Worm (Caenorhabditis elegans): ENCODE measurements around the gene F29A7.6.

- no peak for TF ChIP-seq ekl-4 (GFP tag; IDR thresholded peaks at IDR 0.05)
- TF ChIP-seq unc-130 (GFP tag; optimal IDR thresholded peaks at IDR 0.05) = peak; percentile 35
- TF ChIP-seq nhr-90 (tag; optimal IDR thresholded peaks at IDR 0.05) = no peak
These were observed at the start of gene F29A7.6 for ce11 chrII:2752536-2752935.
